Worm (Caenorhabditis elegans): ENCODE data around the gene T28D9.11.

DNA sequence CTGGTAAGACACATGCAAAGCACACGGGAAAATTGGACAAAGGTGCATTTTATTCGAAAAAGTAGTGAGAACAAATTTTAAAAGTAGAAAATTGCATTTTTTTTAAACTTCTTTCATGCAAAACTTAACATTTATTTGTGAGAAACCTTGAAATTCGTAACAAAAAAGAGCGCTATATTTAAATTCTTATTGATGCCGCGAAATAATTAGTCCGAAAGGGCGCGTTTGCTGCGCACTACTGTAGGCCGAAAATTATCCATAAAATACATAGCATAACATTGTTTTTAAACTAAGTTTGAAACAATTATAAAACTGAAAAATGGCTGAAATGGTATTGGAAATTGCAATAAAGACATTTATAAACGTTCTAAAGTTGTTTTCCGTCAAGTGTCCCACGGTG, 27.9 kb upstream of the T28D9.11 start:
- TF ChIP-seq pha-4 (tag; optimal IDR thresholded peaks at IDR 0.05) = no peak
- TF ChIP-seq zip-8 (tag; optimal IDR thresholded peaks at IDR 0.05) = no peak

Data from whole organism, mixed stage, embryonic.